Fruit fly (Drosophila melanogaster) whole organism, adult: Measurements from ENCODE around the gene CG1307.

Experiments
- CG12768 ChIP-seq: fragments of 200-800 bp; sonication (Bioruptor generic); optimal IDR thresholded peaks from 2 replicates; lab custom pipeline; 2017; ENCODE audit warnings: missing biosample characterization, missing genetic modification characterization, mild to moderate bottlenecking, moderate library complexity, missing genetic modification reagents
- CG1620 ChIP-seq: fragments of 200-800 bp; sonication (Bioruptor generic); optimal IDR thresholded peaks from 2 replicates; lab custom pipeline; 2016; ENCODE audit warnings: missing biosample characterization, missing genetic modification characterization
- CG5204 ChIP-seq: fragments of 200-800 bp; sonication (Bioruptor generic); optimal IDR thresholded peaks from 2 replicates; lab custom pipeline; 2016; ENCODE audit warnings: missing biosample characterization, missing genetic modification characterization
- CG7045 ChIP-seq: fragments of 200-800 bp; sonication (Bioruptor generic); optimal IDR thresholded peaks from 2 replicates; lab custom pipeline; 2017; ENCODE audit warnings: missing biosample characterization, mild to moderate bottlenecking, missing genetic modification characterization
- CG7101 ChIP-seq: fragments of 200-800 bp; sonication (Bioruptor generic); optimal IDR thresholded peaks from 2 replicates; lab custom pipeline; 2018; ENCODE audit warnings: missing biosample characterization, mild to moderate bottlenecking, missing genetic modification characterization, moderate library complexity
- Clk ChIP-seq: fragments of 200-800 bp; sonication (Bioruptor generic); optimal IDR thresholded peaks from 2 replicates; lab custom pipeline; 2017; ENCODE audit warnings: missing biosample characterization, missing genetic modification characterization
- Crg-1 ChIP-seq: fragments of 200-800 bp; sonication (Bioruptor generic); optimal IDR thresholded peaks from 2 replicates; lab custom pipeline; 2016; ENCODE audit warnings: missing biosample characterization, missing genetic modification characterization
- Hr96 ChIP-seq: fragments of 200-800 bp; sonication (Bioruptor generic); optimal IDR thresholded peaks from 2 replicates; lab custom pipeline; 2016; ENCODE audit warnings: missing biosample characterization, missing genetic modification characterization
- Mnt ChIP-seq: fragments of 200-800 bp; sonication (Bioruptor generic); optimal IDR thresholded peaks from 2 replicates; lab custom pipeline; 2016; ENCODE audit warnings: missing biosample characterization, mild to moderate bottlenecking, missing genetic modification characterization
- bab1 ChIP-seq: fragments of 200-800 bp; sonication (Bioruptor generic); optimal IDR thresholded peaks from 3 replicates; lab custom pipeline; 2019; ENCODE audit warnings: missing biosample characterization, mild to moderate bottlenecking, missing genetic modification characterization, moderate library complexity
- cic ChIP-seq: fragments of 200-800 bp; sonication (Bioruptor generic); optimal IDR thresholded peaks from 2 replicates; lab custom pipeline; 2017; ENCODE audit warnings: missing biosample characterization, mild to moderate bottlenecking, missing genetic modification characterization, moderate library complexity
- kay ChIP-seq: fragments of 200-800 bp; sonication (Bioruptor generic); peaks from one replicate; lab custom pipeline; 2016; ENCODE audit warnings: missing biosample characterization, missing genetic modification characterization, borderline replicate concordance
- ovo ChIP-seq: fragments of 200-800 bp; sonication (Bioruptor generic); optimal IDR thresholded peaks from 2 replicates; lab custom pipeline; 2016; ENCODE audit warnings: missing biosample characterization, missing genetic modification characterization
- toe ChIP-seq: fragments of 200-800 bp; sonication (Bioruptor generic); optimal IDR thresholded peaks from 2 replicates; lab custom pipeline; 2016; ENCODE audit warnings: missing biosample characterization, missing genetic modification characterization

DNA sequence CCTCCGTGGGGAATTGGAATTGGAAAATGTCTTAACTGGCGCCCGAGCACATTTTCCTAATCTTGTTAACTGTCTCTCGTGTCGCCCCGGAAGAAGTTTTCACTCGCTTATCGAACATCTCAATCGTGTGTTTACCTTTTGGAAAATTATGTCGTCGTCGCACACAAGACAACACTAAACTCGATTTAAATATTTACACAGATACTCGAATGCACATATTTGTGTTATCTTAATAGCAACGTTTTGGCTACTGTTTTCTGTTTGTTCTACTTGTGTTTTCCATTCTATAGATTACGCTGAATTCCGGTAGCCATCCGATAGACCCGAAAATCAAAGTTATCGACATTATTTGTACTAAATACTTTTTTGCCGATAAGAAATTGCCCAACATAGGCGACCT lies 10.0 kb upstream of the CG1307 start:
- TF ChIP-seq CG1620 (GFP tag; lab: Kevin White, UChicago) (no peak), Hr96 (GFP tag; lab: Kevin White, UChicago) (no peak), kay (GFP tag; lab: Kevin White, UChicago) (no peak), cic (GFP tag; lab: Kevin White, UChicago) (no peak), CG7101 (no peak), ovo (GFP tag; lab: Kevin White, UChicago) (no peak), CG12768 (no peak), bab1 (no peak), Crg-1 (GFP tag; lab: Kevin White, UChicago) (no peak), Mnt (GFP tag; lab: Kevin White, UChicago) (no peak), Clk (GFP tag; lab: Kevin White, UChicago) (no peak), CG5204 (GFP tag; lab: Kevin White, UChicago) (no peak), toe (GFP tag; lab: Kevin White, UChicago) (no peak), CG7045 (GFP tag; lab: Kevin White, UChicago) (no peak)
